Worm (Caenorhabditis elegans) whole organism, L4 larva: ENCODE data around the gene srh-296.

Experiments used
- Y75B8A.6 ChIP-seq: fragments of 200-800 bp; sonication (Bioruptor generic); IDR thresholded peaks from 2 replicates; pipeline ENCODE4 v1.3.6; 2022; ENCODE audit warnings: missing genetic modification reagents, missing genetic modification characterization, missing compliant biosample characterization
- lin-13 ChIP-seq: fragments of 150-350 bp; optimal IDR thresholded peaks from 2 replicates; lab custom pipeline; 2014; ENCODE audit warnings: missing biosample characterization, missing genetic modification reagents, missing genetic modification characterization
- mdl-1 ChIP-seq, 2 experiments: fragments of 150-350 bp in 1 of 2; sonication (generic microtip) in 1 of 2; optimal IDR thresholded peaks; 2 replicates each; lab custom pipeline; 2014 to 2017; ENCODE audit warnings: missing biosample characterization in 2 of 2, missing genetic modification characterization in 2 of 2
- nhr-28 ChIP-seq: fragments of 150-350 bp; optimal IDR thresholded peaks from 2 replicates; lab custom pipeline; 2014; ENCODE audit warnings: missing biosample characterization, missing genetic modification characterization
- pha-4 ChIP-seq, 2 experiments: fragments of 150-350 bp in 1 of 2; fragments of 200-800 bp in 1 of 2; sonication (Bioruptor generic) in 1 of 2; IDR thresholded peaks in 1 of 2; optimal IDR thresholded peaks in 1 of 2; 2 replicates each; pipeline versions ENCODE4 v1.3.6 to Lab custom; 2014 to 2022; ENCODE audit warnings: missing genetic modification characterization in 2 of 2, missing genetic modification reagents in 2 of 2, missing biosample characterization in 1 of 2, missing compliant biosample characterization in 1 of 2

ce11 chrV:17828310-17828709 is 18.2 kb downstream of the srh-296 start, which contains the start of gene srh-304:
- no peak for TF ChIP-seq lin-13 (GFP tag; lab: Kevin White, UChicago)
- TF ChIP-seq mdl-1 (tag; optimal IDR thresholded peaks at IDR 0.05; lab: Kevin White, UChicago) = no peak
- no peak for TF ChIP-seq pha-4 (GFP tag; IDR thresholded peaks at IDR 0.05; lab: Robert Waterston, UW)
- no peak for TF ChIP-seq pha-4 (tag; optimal IDR thresholded peaks at IDR 0.05; lab: Kevin White, UChicago)
- TF ChIP-seq nhr-28 = no peak
- no peak for TF ChIP-seq Y75B8A.6 (GFP tag; lab: Robert Waterston, UW)
